Worm (Caenorhabditis elegans) whole organism, young adult: Measurements from ENCODE around the gene ZK899.6.

Source experiments
- Y95B8A.8 ChIP-seq: fragments of 200-800 bp; sonication (Bioruptor generic); IDR thresholded peaks from 2 replicates; pipeline ENCODE4 v1.3.6; 2022; ENCODE audit warnings: missing genetic modification reagents, missing genetic modification characterization, missing compliant biosample characterization
- ceh-40 ChIP-seq: fragments of 200-800 bp; sonication (Bioruptor generic); IDR thresholded peaks from 2 replicates; pipeline ENCODE4 v1.3.6; 2022; ENCODE audit warnings: missing genetic modification characterization, missing compliant biosample characterization
- ceh-58 ChIP-seq: fragments of 200-800 bp; sonication (Bioruptor generic); IDR thresholded peaks from 2 replicates; pipeline ENCODE4 v1.3.6; 2022; ENCODE audit warnings: missing genetic modification characterization, missing compliant biosample characterization
- egrh-3 ChIP-seq: fragments of 200-800 bp; sonication (Bioruptor generic); IDR thresholded peaks from 2 replicates; pipeline ENCODE4 v1.3.6; 2022; ENCODE audit warnings: missing genetic modification reagents, missing genetic modification characterization, missing compliant biosample characterization
- pbrm-1 ChIP-seq: fragments of 200-800 bp; sonication (Bioruptor generic); IDR thresholded peaks from 2 replicates; pipeline ENCODE4 v1.3.6; 2022; ENCODE audit warnings: missing genetic modification reagents, missing genetic modification characterization, missing compliant biosample characterization
- ztf-6 ChIP-seq: fragments of 200-800 bp; sonication (Bioruptor generic); IDR thresholded peaks from 2 replicates; pipeline ENCODE4 v1.3.6; 2022; ENCODE audit warnings: missing genetic modification reagents, missing genetic modification characterization, missing compliant biosample characterization

DNA sequence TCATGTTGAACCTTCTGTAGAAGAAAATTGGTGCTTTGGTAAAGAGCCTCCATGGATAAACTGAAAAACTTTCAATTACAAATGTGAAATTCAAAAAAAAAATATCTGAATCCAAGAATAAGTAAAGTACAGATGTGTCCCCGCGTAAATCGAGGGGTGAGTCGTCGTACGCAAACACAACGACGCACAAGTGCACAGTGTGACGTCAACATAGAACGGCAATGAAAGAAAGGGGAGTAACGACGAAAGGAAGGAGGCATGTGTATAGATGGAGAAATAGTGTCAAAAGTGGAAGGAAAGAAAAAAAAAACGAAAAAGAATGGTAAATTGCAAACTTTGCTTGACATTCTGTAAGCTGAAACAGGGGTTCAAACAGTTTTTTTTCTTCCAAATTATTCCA is 21.6 kb upstream of the ZK899.6 start, which contains the start of gene memb-1:
- TF ChIP-seq ceh-58 (GFP tag; lab: Robert Waterston, UW) (no peak), ztf-6 (no peak), Y95B8A.8 (GFP tag; lab: Robert Waterston, UW) (no peak), pbrm-1 (GFP tag; lab: Robert Waterston, UW) (no peak), ceh-40 (GFP tag; lab: Robert Waterston, UW) (no peak), egrh-3 (GFP tag; lab: Robert Waterston, UW) (no peak)
